Fruit fly (Drosophila melanogaster): Measurements from ENCODE around the gene RfC38.
A peak's percentile ranks its signal among the peaks of the same experiment; 100 is the strongest.

The RfC38 gene

DNA sequence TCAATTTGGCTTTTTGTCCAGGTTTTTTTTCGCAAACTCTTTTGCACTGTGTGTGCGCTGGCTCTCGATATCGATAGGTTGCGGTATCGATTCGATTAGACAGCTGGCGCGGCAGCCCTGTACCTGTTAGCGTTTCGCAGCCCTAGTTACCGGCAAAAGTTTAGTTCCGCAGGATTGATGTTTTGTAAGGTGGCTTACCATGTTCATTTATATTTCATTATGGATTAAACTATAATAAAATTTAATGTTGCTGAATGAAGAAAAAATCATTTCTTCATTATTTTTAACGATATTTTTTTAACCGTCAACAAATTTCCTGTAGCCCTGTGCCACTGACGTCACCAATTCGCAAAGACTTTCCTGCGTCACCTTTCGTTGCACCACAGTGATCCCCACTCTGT lies 23.9 kb downstream of the RfC38 start, which contains the start of gene Reps (continued):
- TF ChIP-seq Mad (GFP tag; optimal IDR thresholded peaks at IDR 0.05) (peak; percentile 98), p53 (GFP tag; optimal IDR thresholded peaks at IDR 0.05) (peak; percentile 90), grn (GFP tag; optimal IDR thresholded peaks at IDR 0.05) (peak; percentile 91), CG31441 (GFP tag; IDR thresholded peaks at IDR 0.05) (peak; percentile 99), CkIIα-i1 (GFP tag; IDR thresholded peaks at IDR 0.05) (peak; percentile 93), jigr1 (GFP tag; IDR thresholded peaks at IDR 0.05) (peak; percentile 98), CG2129 (GFP tag; IDR thresholded peaks at IDR 0.05; ENCODE audit: partially characterized antibody) (no peak), CG4424 (GFP tag; optimal IDR thresholded peaks at IDR 0.05) (peak; percentile 99), Hr3 (GFP tag; optimal IDR thresholded peaks at IDR 0.05) (peak; percentile 99), hb (GFP tag; IDR thresholded peaks at IDR 0.05; ENCODE audit: partially characterized antibody) (peak; percentile 68; the same call in 2 of the 3 replicates), vnd (GFP tag; IDR thresholded peaks at IDR 0.05; ENCODE audit: partially characterized antibody) (peak; percentile 52; the same call in 2 of the 3 replicates), CG8281 (tag; optimal IDR thresholded peaks at IDR 0.05) (peak; percentile 90), Neu2 (GFP tag; optimal IDR thresholded peaks at IDR 0.05; ENCODE audit: borderline replicate concordance) (peak; percentile 89), Sry-β (GFP tag; optimal IDR thresholded peaks at IDR 0.05) (peak; percentile 73), CG12236 (GFP tag; optimal IDR thresholded peaks at IDR 0.05) (peak; percentile 92), CG6654 (GFP tag; optimal IDR thresholded peaks at IDR 0.05) (peak; percentile 93), CG1647 (GFP tag; optimal IDR thresholded peaks at IDR 0.05) (peak; percentile 98), CG15601 (tag; optimal IDR thresholded peaks at IDR 0.05) (peak; percentile 97), ab (GFP tag; optimal IDR thresholded peaks at IDR 0.05) (peak; percentile 95), bsh (GFP tag; optimal IDR thresholded peaks at IDR 0.05) (peak; percentile 87 to 99), bbx (GFP tag; IDR thresholded peaks at IDR 0.05; ENCODE audit: partially characterized antibody) (peak; percentile 63), CG11398 (GFP tag; optimal IDR thresholded peaks at IDR 0.05) (peak; percentile 93), sug (tag; optimal IDR thresholded peaks at IDR 0.05) (peak; percentile 97), crp (GFP tag; optimal IDR thresholded peaks at IDR 0.05) (peak; percentile 33 to 84), fd64A (GFP tag; optimal IDR thresholded peaks at IDR 0.05) (peak; percentile 94), dm (GFP tag; optimal IDR thresholded peaks at IDR 0.05) (peak; percentile 95), Scr (GFP tag; IDR thresholded peaks at IDR 0.05; ENCODE audit: partially characterized antibody) (peak; percentile 71), CG4328 (GFP tag; optimal IDR thresholded peaks at IDR 0.05) (peak; percentile 95), hth (optimal IDR thresholded peaks at IDR 0.05) (no peak), CG11695 (GFP tag; IDR thresholded peaks at IDR 0.05) (peak; percentile 99), Hsf (GFP tag; optimal IDR thresholded peaks at IDR 0.05) (peak; percentile 99), CG33213 (GFP tag; optimal IDR thresholded peaks at IDR 0.05) (peak; percentile 97), CG17912 (GFP tag; optimal IDR thresholded peaks at IDR 0.05) (peak; percentile 94), al (GFP tag; IDR thresholded peaks at IDR 0.05) (peak; percentile 98), gsb (GFP tag; IDR thresholded peaks at IDR 0.05) (peak; percentile 97), CG17802 (tag; optimal IDR thresholded peaks at IDR 0.05) (peak; percentile 91), CG12744 (GFP tag; optimal IDR thresholded peaks at IDR 0.05) (peak; percentile 97), unc-4 (GFP tag; IDR thresholded peaks at IDR 0.05; ENCODE audit: partially characterized antibody) (peak; percentile 69), CG30020 (tag; optimal IDR thresholded peaks at IDR 0.05) (peak; percentile 90), CG9876 (GFP tag; optimal IDR thresholded peaks at IDR 0.05) (peak; percentile 96), her (GFP tag; optimal IDR thresholded peaks at IDR 0.05) (peak; percentile 88), Vsx1 (GFP tag; optimal IDR thresholded peaks at IDR 0.05) (no peak), CG1024 (GFP tag; IDR thresholded peaks at IDR 0.05) (peak; percentile 96), CG7963 (GFP tag; IDR thresholded peaks at IDR 0.05; ENCODE audit: partially characterized antibody) (peak; percentile 60; the same call in 2 of the 3 replicates), CG17361 (GFP tag; IDR thresholded peaks at IDR 0.05) (peak; percentile 99), ERR (GFP tag; optimal IDR thresholded peaks at IDR 0.05) (peak; percentile 94), ro (GFP tag; IDR thresholded peaks at IDR 0.05) (peak; percentile 99), H2.0 (GFP tag; IDR thresholded peaks at IDR 0.05) (peak; percentile 98), CG9215 (GFP tag; IDR thresholded peaks at IDR 0.05) (peak; percentile 98), CG8924 (tag; optimal IDR thresholded peaks at IDR 0.05) (peak; percentile 98)
